Fruit fly (Drosophila melanogaster): ENCODE data around the gene Phlpp.

Phlpp gene

dm6 chr2L:19023972-19024743 lies 34.8 kb upstream of the Phlpp start (continued):
- TF ChIP-seq inv (GFP tag; IDR thresholded peaks at IDR 0.05; ENCODE audit: partially characterized antibody) (no peak), slp2 (GFP tag; optimal IDR thresholded peaks at IDR 0.05) (no peak), CG11456 (GFP tag; IDR thresholded peaks at IDR 0.05) (peak; percentile 55; the same call in 1 of the 3 replicates), CG3065 (GFP tag; optimal IDR thresholded peaks at IDR 0.05) (no peak), chif (GFP tag; optimal IDR thresholded peaks at IDR 0.05) (no peak), pho (GFP tag; optimal IDR thresholded peaks at IDR 0.05) (peak; percentile 13), wek (GFP tag; optimal IDR thresholded peaks at IDR 0.05) (no peak), CG6689 (GFP tag; IDR thresholded peaks at IDR 0.05) (peak; percentile 73), H15 (GFP tag; IDR thresholded peaks at IDR 0.05) (no peak), CTCF (GFP tag; optimal IDR thresholded peaks at IDR 0.05) (no peak), CG5180 (GFP tag; optimal IDR thresholded peaks at IDR 0.05) (peak; percentile 58), yki (optimal IDR thresholded peaks at IDR 0.05) (no peak), klu (GFP tag; IDR thresholded peaks at IDR 0.05) (no peak), CG11723 (GFP tag; optimal IDR thresholded peaks at IDR 0.05) (peak; percentile 41), cato (GFP tag; optimal IDR thresholded peaks at IDR 0.05; ENCODE audit: borderline replicate concordance) (no peak), Dad (GFP tag; optimal IDR thresholded peaks at IDR 0.05) (no peak), Stat92E (GFP tag; optimal IDR thresholded peaks at IDR 0.05) (no peak), dmrt11E (tag; optimal IDR thresholded peaks at IDR 0.05) (no peak), fd96Cb (tag; optimal IDR thresholded peaks at IDR 0.05) (peak; percentile 73), CG4854 (GFP tag; optimal IDR thresholded peaks at IDR 0.05) (no peak), Optix (GFP tag; IDR thresholded peaks at IDR 0.05) (no peak), kni (GFP tag; optimal IDR thresholded peaks at IDR 0.05) (no peak), CG10959 (GFP tag; IDR thresholded peaks at IDR 0.05) (no peak), CG14860 (GFP tag; IDR thresholded peaks at IDR 0.05; ENCODE audit: partially characterized antibody) (no peak), esg (GFP tag; conservative IDR thresholded peaks at IDR 0.05) (peak; percentile 49; the same call in 1 of the 2 replicates), lola (GFP tag; optimal IDR thresholded peaks at IDR 0.05) (peak in 1 of 3 experiments; percentile 33), CG6791 (GFP tag; IDR thresholded peaks at IDR 0.05; ENCODE audit: partially characterized antibody) (no peak), Ptx1 (GFP tag; IDR thresholded peaks at IDR 0.05) (peak; percentile 68), cwo (GFP tag; optimal IDR thresholded peaks at IDR 0.05) (peak; percentile 73), Myb (GFP tag; optimal IDR thresholded peaks at IDR 0.05) (no peak), Drgx (GFP tag; IDR thresholded peaks at IDR 0.05) (no peak), CG2120 (GFP tag; optimal IDR thresholded peaks at IDR 0.05) (peak; percentile 75), CG13287 (GFP tag; IDR thresholded peaks at IDR 0.05; ENCODE audit: partially characterized antibody) (no peak), Sry-δ (GFP tag; optimal IDR thresholded peaks at IDR 0.05) (no peak), br (optimal IDR thresholded peaks at IDR 0.05) (no peak), mld (GFP tag; IDR thresholded peaks at IDR 0.05; ENCODE audit: partially characterized antibody) (no peak), gsb (GFP tag; IDR thresholded peaks at IDR 0.05) (no peak), kah (GFP tag; optimal IDR thresholded peaks at IDR 0.05) (peak; percentile 47), CG7372 (GFP tag; IDR thresholded peaks at IDR 0.05) (peak; percentile 10; the same call in 1 of the 2 replicates), pan (optimal IDR thresholded peaks at IDR 0.05) (no peak), pan (GFP tag; optimal IDR thresholded peaks at IDR 0.05 in 1 of 2, IDR thresholded peaks at IDR 0.05 in 1 of 2) (no peak), Hsf (GFP tag; optimal IDR thresholded peaks at IDR 0.05) (peak; percentile 45), CG11398 (GFP tag; optimal IDR thresholded peaks at IDR 0.05) (no peak), shn (GFP tag; optimal IDR thresholded peaks at IDR 0.05) (no peak), peb (GFP tag; IDR thresholded peaks at IDR 0.05) (no peak; the same call in 1 of the 2 replicates), CG8290 (GFP tag; optimal IDR thresholded peaks at IDR 0.05) (no peak), CG8290 (tag; optimal IDR thresholded peaks at IDR 0.05) (peak in 1 of 2 experiments; percentile 22), org-1 (GFP tag; optimal IDR thresholded peaks at IDR 0.05) (peak; percentile 74), fru (optimal IDR thresholded peaks at IDR 0.05) (no peak), ERR (GFP tag; optimal IDR thresholded peaks at IDR 0.05) (no peak), CG34224 (GFP tag; IDR thresholded peaks at IDR 0.05; ENCODE audit: partially characterized antibody) (no peak)

Data from whole organism, embryonic.